Worm (Caenorhabditis elegans) whole organism, L4 larva: ENCODE measurements around the gene sra-34.

Experiments
- D1046.2 ChIP-seq: fragments of 200-800 bp; sonication (Bioruptor generic); IDR thresholded peaks from 2 replicates; pipeline ENCODE4 v1.3.6; 2022; ENCODE audit warnings: missing genetic modification characterization, missing compliant biosample characterization
- F26F4.8 ChIP-seq: fragments of 200-800 bp; sonication (Bioruptor generic); conservative IDR thresholded peaks from 2 replicates; pipeline ENCODE4 v1.3.6; 2022; ENCODE audit warnings: missing genetic modification characterization, missing compliant biosample characterization
- R02D3.7 ChIP-seq: fragments of 150-350 bp; sonication (generic microtip); optimal IDR thresholded peaks from 3 replicates; lab custom pipeline; 2014; ENCODE audit warnings: missing biosample characterization, missing genetic modification characterization
- aha-1 ChIP-seq: fragments of 150-350 bp; peaks from one replicate; lab custom pipeline; 2014; ENCODE audit warnings: missing biosample characterization, missing genetic modification characterization
- ama-1 ChIP-seq: fragments of 150-350 bp; optimal IDR thresholded peaks from 2 replicates; lab custom pipeline; 2014; ENCODE audit warnings: inconsistent platforms, mixed read lengths
- arid-1 ChIP-seq: fragments of 200-800 bp; sonication (Bioruptor generic); conservative IDR thresholded peaks from 2 replicates; pipeline ENCODE4 v1.3.6; 2022; ENCODE audit warnings: missing genetic modification reagents, missing genetic modification characterization, missing compliant biosample characterization
- ceh-20 ChIP-seq: fragments of 200-800 bp; sonication (Bioruptor generic); IDR thresholded peaks from 2 replicates; pipeline ENCODE4 v1.3.6; 2022; ENCODE audit warnings: missing genetic modification reagents, missing genetic modification characterization, missing compliant biosample characterization
- ceh-44 ChIP-seq: fragments of 200-800 bp; sonication (Bioruptor generic); IDR thresholded peaks from 2 replicates; pipeline ENCODE4 v1.3.6; 2022; ENCODE audit warnings: missing genetic modification reagents, missing genetic modification characterization, missing compliant biosample characterization
- ces-1 ChIP-seq: fragments of 150-350 bp; sonication (generic microtip); optimal IDR thresholded peaks from 4 replicates; lab custom pipeline; 2014; ENCODE audit warnings: missing biosample characterization, missing genetic modification reagents, missing genetic modification characterization
- daf-16 ChIP-seq, 3 experiments: sonication (generic microtip); optimal IDR thresholded peaks; 2 replicates each; lab custom pipeline; 2016 to 2017; ENCODE audit warnings: missing genetic modification characterization in 3 of 3, missing genetic modification reagents in 3 of 3, mild to moderate bottlenecking in 2 of 3, missing compliant biosample characterization in 2 of 3, missing biosample characterization in 1 of 3, moderate library complexity in 1 of 3
- daf-19 ChIP-seq: fragments of 200-800 bp; sonication (Bioruptor generic); conservative IDR thresholded peaks from 2 replicates; pipeline ENCODE4 v1.3.6; 2022; ENCODE audit warnings: missing genetic modification characterization, missing compliant biosample characterization
- dmd-8 ChIP-seq: fragments of 200-800 bp; sonication (Bioruptor generic); IDR thresholded peaks from 2 replicates; pipeline ENCODE4 v1.3.6; 2022; ENCODE audit warnings: missing genetic modification characterization, missing compliant biosample characterization
- dpl-1 ChIP-seq: fragments of 150-350 bp; optimal IDR thresholded peaks from 2 replicates; lab custom pipeline; 2014; ENCODE audit warnings: missing biosample characterization, missing genetic modification reagents, missing genetic modification characterization
- duxl-1 ChIP-seq: sonication (generic microtip); optimal IDR thresholded peaks from 2 replicates; lab custom pipeline; 2016; ENCODE audit warnings: mild to moderate bottlenecking, missing genetic modification characterization, moderate library complexity, missing compliant biosample characterization; ENCODE audit not compliant: poor library complexity
- dve-1 ChIP-seq: sonication (generic microtip); optimal IDR thresholded peaks from 2 replicates; lab custom pipeline; 2017; ENCODE audit warnings: antibody characterized with exemption, mild to moderate bottlenecking, missing genetic modification characterization, missing compliant biosample characterization; ENCODE audit not compliant: insufficient read depth
- egl-43 ChIP-seq: fragments of 200-800 bp; sonication (Bioruptor generic); IDR thresholded peaks from 2 replicates; pipeline ENCODE4 v1.3.6; 2022; ENCODE audit warnings: missing genetic modification reagents, missing genetic modification characterization, missing compliant biosample characterization
- hif-1 ChIP-seq, 2 experiments: sonication (generic microtip); optimal IDR thresholded peaks; 2 replicates each; lab custom pipeline; 2016 to 2017; ENCODE audit warnings: missing compliant biosample characterization in 2 of 2, missing genetic modification characterization in 2 of 2, missing genetic modification reagents in 2 of 2, missing genotype in 2 of 2, mild to moderate bottlenecking in 1 of 2
- hlh-11 ChIP-seq: fragments of 200-800 bp; sonication (Bioruptor generic); optimal IDR thresholded peaks from 2 replicates; lab custom pipeline; 2018; ENCODE audit warnings: mild to moderate bottlenecking, missing genetic modification characterization, missing compliant biosample characterization
- hmg-1.1 ChIP-seq: fragments of 200-800 bp; sonication (Bioruptor generic); IDR thresholded peaks from 2 replicates; pipeline ENCODE4 v1.3.6; 2022; ENCODE audit warnings: missing genetic modification reagents, missing genetic modification characterization, missing compliant biosample characterization
- lim-7 ChIP-seq: fragments of 200-800 bp; sonication (Bioruptor generic); IDR thresholded peaks from 2 replicates; pipeline ENCODE4 v1.3.6; 2022; ENCODE audit warnings: missing genetic modification characterization, missing compliant biosample characterization
- lin-13 ChIP-seq: fragments of 150-350 bp; optimal IDR thresholded peaks from 2 replicates; lab custom pipeline; 2014; ENCODE audit warnings: missing biosample characterization, missing genetic modification reagents, missing genetic modification characterization
- lsy-2 ChIP-seq, 2 experiments: fragments of 150-350 bp in 1 of 2; sonication (generic microtip) in 1 of 2; optimal IDR thresholded peaks; 2 replicates each; lab custom pipeline; 2014 to 2017; ENCODE audit warnings: missing biosample characterization in 2 of 2, missing genetic modification characterization in 2 of 2
- mes-2 ChIP-seq: sonication (generic microtip); optimal IDR thresholded peaks from 2 replicates; lab custom pipeline; 2016; ENCODE audit warnings: missing genotype, mild to moderate bottlenecking, missing genetic modification characterization, missing compliant biosample characterization; ENCODE audit not compliant: poor library complexity, severe bottlenecking
- mxl-2 ChIP-seq: fragments of 200-800 bp; sonication (Bioruptor generic); conservative IDR thresholded peaks from 2 replicates; pipeline ENCODE4 v1.3.6; 2022; ENCODE audit warnings: missing genetic modification reagents, missing genetic modification characterization, missing compliant biosample characterization
- nhr-111 ChIP-seq: fragments of 200-800 bp; sonication (Bioruptor generic); optimal IDR thresholded peaks from 2 replicates; lab custom pipeline; 2018; ENCODE audit warnings: mild to moderate bottlenecking, missing genetic modification characterization, missing compliant biosample characterization
- nhr-28 ChIP-seq: fragments of 150-350 bp; optimal IDR thresholded peaks from 2 replicates; lab custom pipeline; 2014; ENCODE audit warnings: missing biosample characterization, missing genetic modification characterization
- pha-4 ChIP-seq, 2 experiments: fragments of 150-350 bp in 1 of 2; fragments of 200-800 bp in 1 of 2; sonication (Bioruptor generic) in 1 of 2; IDR thresholded peaks in 1 of 2; optimal IDR thresholded peaks in 1 of 2; 2 replicates each; pipeline versions ENCODE4 v1.3.6 to Lab custom; 2014 to 2022; ENCODE audit warnings: missing genetic modification characterization in 2 of 2, missing genetic modification reagents in 2 of 2, missing biosample characterization in 1 of 2, missing compliant biosample characterization in 1 of 2
- php-3 ChIP-seq: fragments of 200-800 bp; sonication (Bioruptor generic); IDR thresholded peaks from 2 replicates; pipeline ENCODE4 v1.3.6; 2022; ENCODE audit warnings: missing genetic modification reagents, missing genetic modification characterization, missing compliant biosample characterization
- set-16 ChIP-seq: fragments of 200-800 bp; sonication (Bioruptor generic); IDR thresholded peaks from 2 replicates; pipeline ENCODE4 v1.3.6; 2022; ENCODE audit warnings: missing genetic modification reagents, missing genetic modification characterization, missing compliant biosample characterization
- skn-1 ChIP-seq: fragments of 150-350 bp; optimal IDR thresholded peaks from 2 replicates; lab custom pipeline; 2014; ENCODE audit warnings: missing biosample characterization, missing genetic modification characterization
- snpc-1.2 ChIP-seq: fragments of 200-800 bp; sonication (Bioruptor generic); IDR thresholded peaks from 2 replicates; pipeline ENCODE4 v1.3.6; 2022; ENCODE audit warnings: missing genetic modification reagents, missing genetic modification characterization, missing compliant biosample characterization
- tag-97 ChIP-seq: fragments of 200-800 bp; sonication (Bioruptor generic); IDR thresholded peaks from 2 replicates; pipeline ENCODE4 v1.3.6; 2022; ENCODE audit warnings: missing genetic modification characterization, missing compliant biosample characterization
- tra-1 ChIP-seq: fragments of 200-800 bp; sonication (Bioruptor generic); IDR thresholded peaks from 2 replicates; pipeline ENCODE4 v1.3.6; 2022; ENCODE audit warnings: missing genetic modification reagents, missing genetic modification characterization, missing compliant biosample characterization
- unc-39 ChIP-seq: sonication (generic microtip); optimal IDR thresholded peaks from 2 replicates; lab custom pipeline; 2017; ENCODE audit warnings: missing biosample characterization, missing genetic modification characterization
- unc-62 ChIP-seq, 3 experiments: fragments of 150-350 bp in 1 of 3; sonication (generic microtip); optimal IDR thresholded peaks in 2 of 3; peaks in 1 of 3; 1 replicate in 1 of 3; 2 replicates in 2 of 3; lab custom pipeline; 2014 to 2017; ENCODE audit warnings: missing biosample characterization in 3 of 3, missing genetic modification characterization in 3 of 3, missing genetic modification reagents in 3 of 3, missing genotype in 1 of 3
- vab-7 ChIP-seq: fragments of 200-800 bp; sonication (Bioruptor generic); IDR thresholded peaks from 2 replicates; pipeline ENCODE4 v1.3.6; 2022; ENCODE audit warnings: missing genetic modification reagents, missing genetic modification characterization, missing compliant biosample characterization

The sra-34 gene

ce11 chrII:4573084-4573483, 29.6 kb upstream of the sra-34 start:
- TF ChIP-seq R02D3.7 (no peak), mxl-2 (GFP tag; lab: Robert Waterston, UW) (0 out of 2 replicates have a peak, but pooled peaks have one; percentile 4), aha-1 (tag; lab: Kevin White, UChicago) (peak; percentile 80)

DNA sequence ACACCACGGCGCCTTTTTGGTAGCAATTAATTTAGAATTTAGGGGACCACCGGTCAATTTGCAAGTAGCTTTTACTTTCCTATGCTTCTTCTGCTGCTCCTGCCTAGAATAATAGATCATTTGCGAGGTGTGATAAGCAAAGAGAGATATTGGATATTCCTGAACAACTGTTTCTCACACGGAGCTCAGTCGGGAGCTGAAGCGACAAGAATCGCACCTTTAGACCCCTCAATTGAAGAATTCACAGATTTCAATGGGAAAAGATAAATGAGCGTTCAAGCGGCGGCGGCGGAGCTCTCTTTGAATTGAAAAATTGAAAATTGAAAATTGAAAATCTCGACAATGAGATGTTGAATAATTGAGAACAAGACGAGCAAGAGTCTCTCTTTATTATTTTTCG, 29.1 kb upstream of the sra-34 start:
- TF ChIP-seq ceh-20 (no peak), pha-4 (GFP tag; IDR thresholded peaks at IDR 0.05; lab: Robert Waterston, UW) (no peak), pha-4 (tag; optimal IDR thresholded peaks at IDR 0.05; lab: Kevin White, UChicago) (no peak)

ce11 chrII:4571868-4572267, 28.4 kb upstream of the sra-34 start, which contains the start of gene vab-1:
Gene vab-1 (plus strand): TSS chrII:4572000.
- TF ChIP-seq unc-62 (GFP tag; optimal IDR thresholded peaks at IDR 0.05 in 1 of 2; lab: Kevin White, UChicago) (peak in 1 of 2 experiments; percentile 50), unc-62 (tag; optimal IDR thresholded peaks at IDR 0.05; lab: Kevin White, UChicago) (no peak), hif-1 (tag; optimal IDR thresholded peaks at IDR 0.05; lab: Kevin White, UChicago) (no peak)

DNA sequence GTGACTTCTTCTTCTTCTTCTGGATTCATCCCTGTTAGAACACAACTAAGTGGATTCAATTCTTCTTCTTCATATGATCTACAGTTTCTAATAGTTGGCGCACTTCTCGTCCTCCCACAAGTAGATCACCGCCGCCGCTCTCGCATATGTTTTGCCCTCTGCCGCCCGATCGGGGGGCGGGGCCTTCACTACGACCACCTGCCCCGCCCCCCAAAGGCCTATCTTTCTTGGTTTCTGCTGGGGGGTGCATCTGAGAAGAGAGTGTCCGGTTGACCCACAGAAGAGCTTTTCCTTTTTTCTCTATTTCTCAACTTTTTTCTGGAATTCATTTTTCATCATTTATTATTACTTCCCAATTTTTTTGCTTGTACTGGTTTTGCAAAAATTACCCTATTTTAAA, 27.6 kb upstream of the sra-34 start:
- TF ChIP-seq egl-43 (GFP tag; lab: Robert Waterston, UW), result 0 out of 2 replicates have a peak, but pooled peaks have one; percentile 46
- TF ChIP-seq set-16 (GFP tag; lab: Robert Waterston, UW), result peak; percentile 87
- TF ChIP-seq unc-39 (tag; lab: Kevin White, UChicago), result no peak
- TF ChIP-seq lin-13, result no peak

- TF ChIP-seq lsy-2 (tag; optimal IDR thresholded peaks at IDR 0.05; lab: Kevin White, UChicago) (peak in 1 of 2 experiments; percentile 27), ceh-20 (no peak)
Observed at ce11 chrII:4566237-4566636, 22.8 kb upstream of the sra-34 start.

DNA sequence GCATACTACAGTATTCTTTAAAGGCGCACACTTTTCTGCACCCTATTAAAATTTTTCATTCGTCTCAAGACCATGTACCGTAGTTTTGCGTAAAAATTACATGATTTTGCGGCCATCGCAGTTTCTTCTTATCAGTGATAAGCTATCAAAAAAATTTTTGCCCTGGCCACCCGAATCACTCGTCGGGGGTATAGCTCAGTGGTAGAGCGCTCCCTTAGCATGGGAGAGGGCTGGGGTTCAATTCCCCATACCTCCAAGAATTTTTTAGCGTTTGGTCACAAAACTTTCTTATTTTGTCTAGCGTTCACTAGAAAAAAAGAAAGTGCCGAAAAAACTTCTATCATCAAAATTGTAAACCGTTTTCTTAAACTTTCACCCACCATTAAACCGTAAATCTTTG, 21.7 kb upstream of the sra-34 start:
- TF ChIP-seq mes-2 (tag; lab: Kevin White, UChicago) (peak; percentile 6), dve-1 (tag; lab: Kevin White, UChicago) (peak; percentile 19), R02D3.7 (no peak), arid-1 (0 out of 2 replicates have a peak, but pooled peaks have one; percentile 12), ces-1 (GFP tag; lab: Kevin White, UChicago) (no peak), ceh-44 (GFP tag; lab: Robert Waterston, UW) (peak; percentile 38; the same call in 1 of the 2 replicates), vab-7 (GFP tag; lab: Robert Waterston, UW) (peak; percentile 45; the same call in 1 of the 2 replicates), hlh-11 (tag; lab: Kevin White, UChicago) (peak; percentile 9), tag-97 (GFP tag; lab: Robert Waterston, UW) (no peak), php-3 (GFP tag; lab: Robert Waterston, UW) (0 out of 2 replicates have a peak, but pooled peaks have one; percentile 9), nhr-28 (tag; lab: Kevin White, UChicago) (no peak), dmd-8 (GFP tag; lab: Robert Waterston, UW) (peak; percentile 80), daf-16 (GFP tag; optimal IDR thresholded peaks at IDR 0.05; lab: Kevin White, UChicago) (peak in 1 of 2 experiments; percentile 13), daf-16 (tag; optimal IDR thresholded peaks at IDR 0.05; lab: Kevin White, UChicago) (peak; percentile 15), F26F4.8 (GFP tag; lab: Robert Waterston, UW) (peak; percentile 65), nhr-111 (GFP tag; lab: Kevin White, UChicago) (peak; percentile 56), pha-4 (GFP tag; IDR thresholded peaks at IDR 0.05; lab: Robert Waterston, UW) (peak; percentile 57; the same call in 1 of the 2 replicates), pha-4 (tag; optimal IDR thresholded peaks at IDR 0.05; lab: Kevin White, UChicago) (no peak), ama-1 (lab: Kevin White, UChicago) (no peak), duxl-1 (tag; lab: Kevin White, UChicago) (no peak), D1046.2 (GFP tag; lab: Robert Waterston, UW) (peak; percentile 47; the same call in 1 of the 2 replicates), tra-1 (peak; percentile 37; the same call in 1 of the 2 replicates), snpc-1.2 (0 out of 2 replicates have a peak, but pooled peaks have one; percentile 9), egl-43 (GFP tag; lab: Robert Waterston, UW) (peak; percentile 58; the same call in 1 of the 2 replicates), dpl-1 (GFP tag; lab: Kevin White, UChicago) (no peak), daf-19 (GFP tag; lab: Robert Waterston, UW) (0 out of 2 replicates have a peak, but pooled peaks have one; percentile 39), lim-7 (GFP tag; lab: Robert Waterston, UW) (peak; percentile 75), hmg-1.1 (GFP tag; lab: Robert Waterston, UW) (0 out of 2 replicates have a peak, but pooled peaks have one; percentile 12), skn-1 (tag; lab: Kevin White, UChicago) (no peak)
